Worm (Caenorhabditis elegans): ENCODE results near the gene tbc-8.
A peak's percentile ranks its signal among the peaks of the same experiment; 100 is the strongest.

The tbc-8 gene

ce11 chrIII:10344762-10345161, 20.0 kb upstream of the tbc-8 start:
- TF ChIP-seq nhr-85 (tag) (peak; percentile 36), nhr-71 (tag; optimal IDR thresholded peaks at IDR 0.05) (no peak), efl-1 (optimal IDR thresholded peaks at IDR 0.05) (no peak), efl-1 (GFP tag; optimal IDR thresholded peaks at IDR 0.05 in 1 of 2) (peak in 1 of 2 experiments; percentile 20)

DNA sequence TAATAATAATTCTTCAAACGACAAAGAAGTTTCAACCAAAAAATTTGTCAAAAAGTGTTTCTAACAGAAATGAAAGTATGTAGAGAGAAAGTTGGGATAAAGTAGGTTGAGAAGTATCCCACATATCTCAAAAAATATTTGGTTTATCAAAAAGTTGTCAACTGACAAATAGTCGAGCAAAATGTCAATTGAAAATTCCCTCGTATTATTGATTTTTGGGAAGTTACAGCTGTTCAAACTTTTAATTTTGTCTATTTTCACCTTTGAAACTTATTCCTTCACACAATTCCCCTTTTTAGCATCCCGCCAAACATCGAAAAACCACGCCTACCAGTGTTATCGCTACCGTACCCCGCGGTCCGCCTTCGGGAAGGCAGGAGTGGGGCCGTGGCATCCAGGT, 17.7 kb upstream of the tbc-8 start, which contains the start of gene tbx-8:
tbx-8 (plus strand) TSS at position 301 of the 400 bp plus-strand sequence.
- TF ChIP-seq vab-15 (tag; optimal IDR thresholded peaks at IDR 0.05) (no peak), irx-1 (tag; optimal IDR thresholded peaks at IDR 0.05) (no peak), fkh-10 (GFP tag; optimal IDR thresholded peaks at IDR 0.05) (no peak), unc-86 (tag; optimal IDR thresholded peaks at IDR 0.05) (no peak), aly-2 (tag; optimal IDR thresholded peaks at IDR 0.05) (no peak), swsn-7 (tag; optimal IDR thresholded peaks at IDR 0.05) (no peak), sox-4 (tag; optimal IDR thresholded peaks at IDR 0.05) (no peak), zag-1 (tag; optimal IDR thresholded peaks at IDR 0.05) (no peak)

DNA sequence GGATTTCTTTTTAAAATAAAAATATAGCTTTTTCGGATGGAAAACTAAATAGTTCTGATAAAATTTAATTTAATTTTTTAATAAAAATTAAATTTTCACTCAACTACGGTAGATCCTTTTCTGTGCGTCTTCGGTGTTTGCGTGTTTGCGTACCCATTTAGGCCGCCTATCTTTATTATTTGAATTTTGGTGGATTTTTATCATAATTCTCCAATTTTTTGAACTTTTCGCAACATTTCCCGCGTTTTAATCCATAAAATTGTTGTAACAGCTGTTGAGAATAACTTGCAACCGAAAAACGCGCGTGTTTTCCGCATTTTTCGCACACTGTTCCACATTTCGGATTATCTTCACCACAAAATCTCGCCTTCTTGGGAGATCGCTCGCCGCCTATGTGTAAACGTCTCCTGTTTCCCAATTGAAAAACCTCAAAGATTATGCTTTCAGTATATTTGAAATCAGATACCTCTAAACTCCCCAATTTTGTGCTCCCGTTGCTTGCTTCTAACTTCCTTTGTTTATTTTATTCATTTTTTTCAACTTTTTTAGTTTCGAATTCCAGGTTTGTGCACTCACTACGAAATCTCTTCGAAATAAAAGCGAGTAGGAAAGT, 13.1 kb upstream of the tbc-8 start, which contains the start of gene T07C4.3:
T07C4.3 (plus strand) TSS at position 563 of the 613 bp plus-strand sequence.
- TF ChIP-seq hlh-4 (tag; optimal IDR thresholded peaks at IDR 0.05) (no peak), ceh-88 (GFP tag; IDR thresholded peaks at IDR 0.05) (no peak)

DNA sequence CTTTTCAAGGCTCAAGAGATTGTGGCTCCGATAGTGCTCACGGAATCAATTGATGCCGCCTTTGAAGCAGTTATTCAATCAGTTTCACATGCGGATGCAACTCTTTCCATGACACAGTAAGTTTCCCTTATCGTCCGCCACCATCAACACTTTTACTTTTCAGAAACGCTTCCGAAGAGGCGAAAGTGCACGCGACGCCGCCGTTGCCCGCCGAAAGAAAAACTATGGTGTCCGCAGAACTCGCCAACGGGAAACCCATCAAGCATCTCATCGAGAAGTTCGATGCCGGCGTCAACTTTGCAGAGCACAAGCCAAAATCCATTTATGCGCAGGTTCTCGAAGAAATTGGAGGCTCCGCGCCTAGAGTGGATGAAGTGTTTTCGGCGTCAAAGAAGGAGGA, 11.3 kb upstream of the tbc-8 start:
- TF ChIP-seq unc-130 (tag; optimal IDR thresholded peaks at IDR 0.05), result no peak
- TF ChIP-seq fos-1 (tag; optimal IDR thresholded peaks at IDR 0.05), result no peak
- TF ChIP-seq zip-4 (GFP tag; optimal IDR thresholded peaks at IDR 0.05), result no peak
- TF ChIP-seq efl-1 (optimal IDR thresholded peaks at IDR 0.05), result no peak
- TF ChIP-seq efl-1 (GFP tag; optimal IDR thresholded peaks at IDR 0.05 in 1 of 2), result peak in 1 of 2 experiments; percentile 22
- peak; percentile 79 for TF ChIP-seq blmp-1 (tag; optimal IDR thresholded peaks at IDR 0.05)
- TF ChIP-seq nhr-11 (tag; optimal IDR thresholded peaks at IDR 0.05), result no peak
- TF ChIP-seq grh-1 (GFP tag; IDR thresholded peaks at IDR 0.05), result no peak

- TF ChIP-seq lin-14 (GFP tag; optimal IDR thresholded peaks at IDR 0.05), result no peak
- no peak for TF ChIP-seq nhr-77 (tag; optimal IDR thresholded peaks at IDR 0.05)
- TF ChIP-seq lir-3 (tag; optimal IDR thresholded peaks at IDR 0.05; ENCODE audit: poor library complexity), result no peak
- no peak for TF ChIP-seq egl-13 (tag; optimal IDR thresholded peaks at IDR 0.05)
- TF ChIP-seq lin-15B (tag; optimal IDR thresholded peaks at IDR 0.05), result no peak
- no peak for TF ChIP-seq C04F5.9 (tag; optimal IDR thresholded peaks at IDR 0.05)
- TF ChIP-seq pag-3 (tag; optimal IDR thresholded peaks at IDR 0.05; ENCODE audit: borderline replicate concordance, insufficient read depth), result no peak
- TF ChIP-seq unc-62 (GFP tag; optimal IDR thresholded peaks at IDR 0.05), result no peak
- TF ChIP-seq fkh-4 (tag; optimal IDR thresholded peaks at IDR 0.05; ENCODE audit: borderline replicate concordance), result no peak
- TF ChIP-seq ceh-8 (GFP tag; optimal IDR thresholded peaks at IDR 0.05), result no peak
- no peak for TF ChIP-seq zag-1 (tag; optimal IDR thresholded peaks at IDR 0.05)
- no peak for TF ChIP-seq irx-1 (tag; optimal IDR thresholded peaks at IDR 0.05)
- TF ChIP-seq sptf-1 (tag; optimal IDR thresholded peaks at IDR 0.05), result no peak
- no peak for TF ChIP-seq swsn-7 (tag; optimal IDR thresholded peaks at IDR 0.05)
- TF ChIP-seq hlh-4 (tag; optimal IDR thresholded peaks at IDR 0.05), result no peak
- no peak for TF ChIP-seq unc-86 (tag; optimal IDR thresholded peaks at IDR 0.05)
- TF ChIP-seq nhr-237 (tag; optimal IDR thresholded peaks at IDR 0.05), result no peak
Measured at ce11 chrIII:10354591-10354990, 10.2 kb upstream of the tbc-8 start.

DNA sequence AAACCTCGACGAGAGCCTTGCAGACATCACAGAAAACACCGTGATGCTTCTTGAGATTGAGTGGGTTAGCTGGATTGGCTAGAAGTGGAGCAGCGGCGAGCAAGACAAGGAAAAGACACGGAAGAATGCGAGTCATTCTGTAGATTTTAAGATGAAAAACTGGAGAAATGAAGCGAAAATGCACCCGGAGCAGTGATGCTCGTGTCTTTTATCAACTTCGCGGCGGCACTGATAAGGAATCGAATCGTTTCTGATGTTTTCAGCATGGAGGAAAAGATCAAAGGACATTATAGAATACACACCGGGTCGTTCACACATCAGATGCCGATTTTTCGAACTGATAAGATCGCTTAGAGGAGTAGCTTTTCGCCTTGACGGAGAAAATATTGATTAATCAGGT, 9.4 kb upstream of the tbc-8 start, which contains the start of gene spp-1:
spp-1 (minus strand) TSS at position 287 of the 400 bp plus-strand sequence.
- TF ChIP-seq hlh-17 (GFP tag; optimal IDR thresholded peaks at IDR 0.05; ENCODE audit: borderline replicate concordance) (no peak), nhr-84 (tag; optimal IDR thresholded peaks at IDR 0.05) (no peak), unc-30 (tag; optimal IDR thresholded peaks at IDR 0.05) (no peak), pax-3 (tag; optimal IDR thresholded peaks at IDR 0.05) (no peak), snu-23 (GFP tag; optimal IDR thresholded peaks at IDR 0.05) (no peak), skn-1 (tag; optimal IDR thresholded peaks at IDR 0.05) (no peak), zip-4 (GFP tag; optimal IDR thresholded peaks at IDR 0.05) (no peak), tlp-1 (tag; optimal IDR thresholded peaks at IDR 0.05) (no peak), unc-98 (GFP tag; IDR thresholded peaks at IDR 0.05) (no peak), rnt-1 (tag; optimal IDR thresholded peaks at IDR 0.05) (no peak), lin-39 (tag; optimal IDR thresholded peaks at IDR 0.05) (no peak), snpc-4 (tag; optimal IDR thresholded peaks at IDR 0.05) (no peak), sptf-1 (tag; optimal IDR thresholded peaks at IDR 0.05) (no peak), egl-13 (tag; optimal IDR thresholded peaks at IDR 0.05) (no peak), irx-1 (tag; optimal IDR thresholded peaks at IDR 0.05) (no peak), lir-3 (tag; optimal IDR thresholded peaks at IDR 0.05; ENCODE audit: poor library complexity) (no peak), nhr-85 (tag) (no peak), vab-15 (tag; optimal IDR thresholded peaks at IDR 0.05) (no peak)

All from whole organism, L1 larva.